Worm (Caenorhabditis elegans): ENCODE measurements around the gene rpap-2.

The rpap-2 gene

DNA sequence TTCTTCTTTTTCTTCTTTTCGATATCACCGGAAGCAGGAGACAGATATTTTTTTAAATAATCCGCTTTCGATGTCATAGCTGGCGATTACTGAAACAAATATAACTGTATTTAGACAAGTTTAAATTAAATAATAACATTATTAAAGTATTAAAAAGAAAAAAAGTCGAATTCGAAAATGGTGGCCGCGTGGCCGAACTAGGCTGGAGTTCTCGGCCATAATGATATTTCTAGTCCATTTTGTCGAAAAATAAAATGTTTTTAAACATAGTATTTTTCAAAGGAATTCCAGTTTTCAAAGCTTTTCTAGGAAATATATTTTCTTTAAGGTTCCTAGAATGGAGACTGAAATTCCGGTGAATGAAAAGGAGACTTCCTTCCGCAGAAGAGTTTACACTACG lies at the start of gene rpap-2, which contains the start of gene bud-13:
Gene rpap-2 (plus strand): TSS at position 329 of the 400 bp plus-strand sequence.
Gene bud-13 (minus strand): TSS at position 89 of the 400 bp plus-strand sequence.
- TF ChIP-seq unc-55 (GFP tag; optimal IDR thresholded peaks at IDR 0.05) (peak; percentile 14), nhr-23 (tag; optimal IDR thresholded peaks at IDR 0.05) (no peak)

DNA sequence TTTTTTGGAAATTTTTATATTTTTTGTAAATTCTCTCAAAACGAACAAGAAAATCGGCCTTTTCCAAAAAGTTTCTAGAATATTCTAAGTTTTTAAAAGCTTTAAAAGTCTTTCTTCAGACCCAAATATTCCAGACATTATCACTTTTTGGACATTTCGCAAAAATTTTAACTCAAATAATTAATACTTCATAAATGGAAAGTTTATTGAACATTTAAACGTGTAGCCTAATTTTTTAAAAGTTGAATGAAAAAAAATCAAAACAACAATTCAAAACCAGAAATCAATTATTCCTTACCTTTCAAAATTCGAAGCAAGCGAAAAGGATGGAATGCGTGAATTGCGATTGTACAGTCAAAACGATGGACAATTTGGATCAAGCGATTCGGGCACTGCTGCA lies 48.0 kb upstream of the rpap-2 start, which contains the start of gene ZK637.15:
Gene ZK637.15 (plus strand): TSS at position 301 of the 400 bp plus-strand sequence.
- TF ChIP-seq nhr-10 (tag; optimal IDR thresholded peaks at IDR 0.05), result no peak
- TF ChIP-seq peb-1 (tag; optimal IDR thresholded peaks at IDR 0.05), result no peak

- TF ChIP-seq nhr-10 (tag; optimal IDR thresholded peaks at IDR 0.05) (no peak), sma-9 (GFP tag; optimal IDR thresholded peaks at IDR 0.05) (peak; percentile 39), sma-9 (tag; optimal IDR thresholded peaks at IDR 0.05) (no peak), lsy-2 (tag; optimal IDR thresholded peaks at IDR 0.05) (peak in 1 of 2 experiments; percentile 27), skn-1 (tag; optimal IDR thresholded peaks at IDR 0.05) (no peak), ztf-11 (tag; optimal IDR thresholded peaks at IDR 0.05) (no peak), ZK546.5 (tag; optimal IDR thresholded peaks at IDR 0.05) (no peak), mdl-1 (tag; optimal IDR thresholded peaks at IDR 0.05) (peak in 1 of 2 experiments; percentile 57), snpc-4 (tag; optimal IDR thresholded peaks at IDR 0.05) (no peak), crh-2 (tag; optimal IDR thresholded peaks at IDR 0.05) (peak; percentile 37), aly-2 (tag; optimal IDR thresholded peaks at IDR 0.05) (no peak), nhr-25 (tag; optimal IDR thresholded peaks at IDR 0.05) (peak; percentile 37), ztf-4 (tag; optimal IDR thresholded peaks at IDR 0.05) (peak; percentile 65), nhr-129 (tag; optimal IDR thresholded peaks at IDR 0.05) (peak; percentile 54), C34F6.9 (tag; optimal IDR thresholded peaks at IDR 0.05) (peak; percentile 11), nhr-12 (tag; optimal IDR thresholded peaks at IDR 0.05) (no peak), lin-13 (GFP tag; optimal IDR thresholded peaks at IDR 0.05) (peak; percentile 18), nhr-77 (tag; optimal IDR thresholded peaks at IDR 0.05) (no peak), lin-39 (tag; optimal IDR thresholded peaks at IDR 0.05) (no peak), sma-3 (GFP tag; optimal IDR thresholded peaks at IDR 0.05) (no peak)
Observed at ce11 chrIII:8922061-8922460, 45.7 kb upstream of the rpap-2 start.

- TF ChIP-seq nhr-129 (tag; optimal IDR thresholded peaks at IDR 0.05) (peak; percentile 4), gmeb-1 (tag; optimal IDR thresholded peaks at IDR 0.05) (no peak), nhr-25 (tag; optimal IDR thresholded peaks at IDR 0.05) (peak; percentile 65)
Observed at ce11 chrIII:8923240-8923734, 44.5 kb upstream of the rpap-2 start, which contains the start of gene glb-1. TSS of gene glb-1 (minus strand) at chrIII:8923290.

ce11 chrIII:8923937-8924336 lies 43.8 kb upstream of the rpap-2 start, which contains the start of gene ZK637.12:
TSS of gene ZK637.12 (plus strand) at chrIII:8924237.
- no peak for TF ChIP-seq ZK546.5 (tag; optimal IDR thresholded peaks at IDR 0.05)
- no peak for TF ChIP-seq Y55F3AM.14 (GFP tag; optimal IDR thresholded peaks at IDR 0.05)
- TF ChIP-seq peb-1 (tag; optimal IDR thresholded peaks at IDR 0.05), result no peak
- TF ChIP-seq alr-1 (tag; optimal IDR thresholded peaks at IDR 0.05), result no peak
- TF ChIP-seq ztf-11 (tag; optimal IDR thresholded peaks at IDR 0.05), result no peak
- TF ChIP-seq nhr-10 (tag; optimal IDR thresholded peaks at IDR 0.05), result no peak
- TF ChIP-seq mdl-1 (tag; optimal IDR thresholded peaks at IDR 0.05), result no peak
- TF ChIP-seq lsy-2 (tag; optimal IDR thresholded peaks at IDR 0.05), result no peak
- TF ChIP-seq ceh-16 (tag; optimal IDR thresholded peaks at IDR 0.05), result no peak
- TF ChIP-seq ama-1 (optimal IDR thresholded peaks at IDR 0.05), result no peak
- no peak for TF ChIP-seq nhr-12 (tag; optimal IDR thresholded peaks at IDR 0.05)
- no peak for TF ChIP-seq sma-9 (GFP tag; optimal IDR thresholded peaks at IDR 0.05)
- TF ChIP-seq sma-9 (tag; optimal IDR thresholded peaks at IDR 0.05), result no peak

DNA sequence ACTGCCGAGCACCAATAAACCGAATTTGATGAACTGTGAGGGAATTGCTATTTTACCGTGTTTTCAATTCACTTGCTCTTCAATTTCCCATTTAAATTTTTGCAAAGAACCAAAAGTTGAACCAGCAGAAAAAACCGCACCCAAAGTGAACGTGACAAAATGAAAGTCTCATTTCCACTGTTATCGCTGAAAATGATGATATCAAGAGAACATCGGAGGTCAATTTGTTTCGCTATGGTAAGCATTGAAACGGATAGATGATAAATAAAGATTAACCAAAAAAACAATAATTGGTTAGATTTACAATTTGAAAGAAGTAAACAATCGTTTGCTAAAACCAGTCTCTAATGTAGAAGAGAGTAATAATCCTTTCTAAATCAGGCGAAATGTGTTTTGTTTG lies 42.2 kb upstream of the rpap-2 start:
- TF ChIP-seq nhr-77 (tag; optimal IDR thresholded peaks at IDR 0.05), result no peak
- TF ChIP-seq sma-9 (GFP tag; optimal IDR thresholded peaks at IDR 0.05), result peak; percentile 58
- TF ChIP-seq sma-9 (tag; optimal IDR thresholded peaks at IDR 0.05), result no peak
- TF ChIP-seq Y55F3AM.14 (GFP tag; optimal IDR thresholded peaks at IDR 0.05), result no peak
- TF ChIP-seq fos-1 (tag; optimal IDR thresholded peaks at IDR 0.05), result peak; percentile 16

DNA sequence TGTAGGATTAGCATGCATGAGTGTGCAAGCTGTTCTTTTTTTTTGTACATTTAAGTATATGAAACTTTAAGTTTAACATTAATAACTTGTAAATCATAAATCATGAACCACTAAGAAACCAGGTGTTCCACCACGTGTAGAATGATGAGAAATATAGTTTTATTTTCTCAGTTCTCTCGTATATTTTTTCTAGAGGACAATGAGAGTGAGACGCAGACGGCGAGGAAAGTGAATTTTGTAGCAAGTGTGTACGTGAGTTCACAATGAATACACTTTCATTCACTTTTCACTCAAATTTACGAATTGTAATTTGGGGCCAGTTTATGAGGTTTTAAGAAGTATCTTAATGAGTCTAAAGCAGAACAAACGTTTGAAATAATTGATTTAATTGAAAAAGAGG lies 41.3 kb upstream of the rpap-2 start:
- TF ChIP-seq gmeb-1 (tag; optimal IDR thresholded peaks at IDR 0.05), result peak; percentile 1
- TF ChIP-seq unc-62 (GFP tag; optimal IDR thresholded peaks at IDR 0.05), result no peak
- peak; percentile 28 for TF ChIP-seq sma-3 (GFP tag; optimal IDR thresholded peaks at IDR 0.05)
- TF ChIP-seq sem-4 (tag; optimal IDR thresholded peaks at IDR 0.05), result peak; percentile 12
- no peak for TF ChIP-seq ceh-16 (tag; optimal IDR thresholded peaks at IDR 0.05)
- TF ChIP-seq crh-2 (tag; optimal IDR thresholded peaks at IDR 0.05), result peak; percentile 31
- peak; percentile 19 for TF ChIP-seq fos-1 (tag; optimal IDR thresholded peaks at IDR 0.05)
- peak; percentile 88 for TF ChIP-seq blmp-1 (tag; optimal IDR thresholded peaks at IDR 0.05; ENCODE audit: insufficient read depth)
- TF ChIP-seq C34F6.9 (tag; optimal IDR thresholded peaks at IDR 0.05), result peak; percentile 6

Measured in whole organism, L2 larva.